Fruit fly (Drosophila melanogaster) whole organism, embryonic: ENCODE results near the gene scrib.
A peak's percentile ranks its signal among the peaks of the same experiment; 100 is the strongest.

Experiments
- ATbp ChIP-seq: fragments of 200-800 bp; sonication (Bioruptor generic); optimal IDR thresholded peaks from 2 replicates; lab custom pipeline; 2017; ENCODE audit warnings: missing biosample characterization, mild to moderate bottlenecking, missing genetic modification characterization, missing genetic modification reagents
- CG11504 ChIP-seq: fragments of 200-800 bp; sonication (Bioruptor generic); optimal IDR thresholded peaks from 3 replicates; lab custom pipeline; 2019; ENCODE audit warnings: missing biosample characterization, mild to moderate bottlenecking, missing genetic modification characterization, moderate library complexity
- CG12659 ChIP-seq: fragments of 200-800 bp; sonication (Bioruptor generic); optimal IDR thresholded peaks from 3 replicates; lab custom pipeline; 2017; ENCODE audit warnings: mild to moderate bottlenecking, missing biosample characterization, missing genetic modification reagents, missing genetic modification characterization
- CG13624 ChIP-seq: fragments of 200-800 bp; sonication (Bioruptor generic); optimal IDR thresholded peaks from 2 replicates; lab custom pipeline; 2016; ENCODE audit warnings: missing biosample characterization, missing genetic modification characterization
- CG14050 ChIP-seq: fragments of 200-800 bp; sonication (Bioruptor generic); IDR thresholded peaks from 3 replicates; pipeline ENCODE4 v1.3.6; 2022; ENCODE audit warnings: missing biosample characterization, missing genetic modification characterization
- CG14860 ChIP-seq: fragments of 200-800 bp; sonication (Bioruptor generic); IDR thresholded peaks from 3 replicates; pipeline ENCODE4 v1.3.6; 2022; ENCODE audit warnings: missing biosample characterization, missing genetic modification characterization; ENCODE audit not compliant: partially characterized antibody
- CG14965 ChIP-seq: fragments of 200-800 bp; sonication (Bioruptor generic); optimal IDR thresholded peaks from 2 replicates; lab custom pipeline; 2016; ENCODE audit warnings: missing biosample characterization, missing genetic modification characterization, borderline replicate concordance
- CG15601 ChIP-seq: fragments of 200-800 bp; sonication (Bioruptor generic); optimal IDR thresholded peaks from 3 replicates; lab custom pipeline; 2019; ENCODE audit warnings: missing biosample characterization, mild to moderate bottlenecking, missing genetic modification characterization, moderate library complexity
- CG1647 ChIP-seq: fragments of 200-800 bp; sonication (Bioruptor generic); optimal IDR thresholded peaks from 3 replicates; lab custom pipeline; 2016; ENCODE audit warnings: missing biosample characterization, missing genetic modification characterization
- CG16813 ChIP-seq: fragments of 200-800 bp; sonication (Bioruptor generic); IDR thresholded peaks from 3 replicates; pipeline ENCODE4 v1.3.6; 2022; ENCODE audit warnings: missing biosample characterization, missing genetic modification characterization; ENCODE audit not compliant: partially characterized antibody
- CG1832 ChIP-seq: fragments of 200-800 bp; sonication (Bioruptor generic); optimal IDR thresholded peaks from 2 replicates; lab custom pipeline; 2017; ENCODE audit warnings: missing biosample characterization, mild to moderate bottlenecking, missing genetic modification characterization, inconsistent platforms
- CG2712 ChIP-seq: fragments of 200-800 bp; optimal IDR thresholded peaks from 3 replicates; lab custom pipeline; 2019; ENCODE audit warnings: missing biosample characterization, mild to moderate bottlenecking, missing genetic modification characterization, moderate library complexity
- CG30020 ChIP-seq: fragments of 200-800 bp; optimal IDR thresholded peaks from 2 replicates; lab custom pipeline; 2019; ENCODE audit warnings: missing biosample characterization, mild to moderate bottlenecking, missing genetic modification characterization, moderate library complexity
- CG5245 ChIP-seq: fragments of 200-800 bp; sonication (Bioruptor generic); optimal IDR thresholded peaks from 3 replicates; lab custom pipeline; 2016; ENCODE audit warnings: missing biosample characterization, missing genetic modification characterization
- CG8478 ChIP-seq: fragments of >200 bp; optimal IDR thresholded peaks from 2 replicates; lab custom pipeline; 2018
- CG9797 ChIP-seq: fragments of 200-800 bp; sonication (Bioruptor generic); optimal IDR thresholded peaks from 3 replicates; lab custom pipeline; 2018; ENCODE audit warnings: missing biosample characterization, mild to moderate bottlenecking, missing genetic modification characterization
- Dbx ChIP-seq: fragments of 200-800 bp; sonication (Bioruptor generic); IDR thresholded peaks from 3 replicates; pipeline ENCODE4 v1.3.6; 2022; ENCODE audit warnings: missing biosample characterization, missing genetic modification characterization
- Dfd ChIP-seq, 2 experiments: fragments of >200 bp; optimal IDR thresholded peaks; 2 replicates each; lab custom pipeline; 2017; ENCODE audit warnings: missing biosample characterization in 2 of 2, missing genetic modification characterization in 2 of 2
- Ets65A ChIP-seq: fragments of 200-800 bp; sonication (Bioruptor generic); peaks from one replicate; lab custom pipeline; 2016; ENCODE audit warnings: missing biosample characterization, missing genetic modification characterization
- Ets97D ChIP-seq: fragments of 200-800 bp; sonication (Bioruptor generic); optimal IDR thresholded peaks from 3 replicates; lab custom pipeline; 2016; ENCODE audit warnings: missing biosample characterization, missing genetic modification characterization
- GATAe ChIP-seq: fragments of 200-800 bp; sonication (Bioruptor generic); conservative IDR thresholded peaks from 2 replicates; pipeline ENCODE4 v1.3.6; 2022; ENCODE audit warnings: missing biosample characterization, missing genetic modification characterization
- Gug ChIP-seq: fragments of 200-800 bp; sonication (Bioruptor generic); IDR thresholded peaks from 4 replicates; pipeline ENCODE4 v1.3.6; 2022; ENCODE audit warnings: missing biosample characterization, missing genetic modification characterization
- Hand ChIP-seq: fragments of 200-800 bp; sonication (Bioruptor generic); optimal IDR thresholded peaks from 2 replicates; lab custom pipeline; 2017; ENCODE audit warnings: mild to moderate bottlenecking, missing biosample characterization, missing genetic modification reagents, missing genetic modification characterization
- Hey ChIP-seq: fragments of 200-800 bp; sonication (Bioruptor generic); optimal IDR thresholded peaks from 3 replicates; lab custom pipeline; 2018; ENCODE audit warnings: missing biosample characterization, mild to moderate bottlenecking, missing genetic modification characterization
- Hmr ChIP-seq: fragments of 200-800 bp; sonication (Bioruptor generic); optimal IDR thresholded peaks from 3 replicates; lab custom pipeline; 2017; ENCODE audit warnings: mild to moderate bottlenecking, missing biosample characterization, missing genetic modification reagents, missing genetic modification characterization
- MESR4 ChIP-seq: fragments of 200-800 bp; sonication (Bioruptor generic); optimal IDR thresholded peaks from 2 replicates; lab custom pipeline; 2018; ENCODE audit warnings: missing biosample characterization, mild to moderate bottlenecking, missing genetic modification characterization, moderate library complexity
- Med ChIP-seq: fragments of 200-800 bp; sonication (Bioruptor generic); peaks from one replicate; lab custom pipeline; 2016; ENCODE audit warnings: missing biosample characterization, missing genetic modification characterization, mild to moderate bottlenecking, inconsistent platforms, moderate library complexity
- Opbp ChIP-seq: fragments of 200-800 bp; sonication (Bioruptor generic); IDR thresholded peaks from 3 replicates; pipeline ENCODE4 v1.3.6; 2022; ENCODE audit warnings: missing biosample characterization, missing genetic modification characterization; ENCODE audit not compliant: partially characterized antibody
- Poxn ChIP-seq: fragments of 200-800 bp; sonication (Bioruptor generic); IDR thresholded peaks from 2 replicates; pipeline ENCODE4 v1.3.6; 2022; ENCODE audit warnings: missing biosample characterization, missing genetic modification characterization
- Side ChIP-seq: fragments of 200-800 bp; sonication (Bioruptor generic); optimal IDR thresholded peaks from 2 replicates; lab custom pipeline; 2016; ENCODE audit warnings: missing biosample characterization, missing genetic modification characterization
- TFAM ChIP-seq: fragments of 200-800 bp; sonication (Bioruptor generic); optimal IDR thresholded peaks from 2 replicates; lab custom pipeline; 2017; ENCODE audit warnings: missing biosample characterization, missing genetic modification characterization, inconsistent platforms
- amos ChIP-seq: fragments of 200-800 bp; sonication (Bioruptor generic); IDR thresholded peaks from 2 replicates; pipeline ENCODE4 v1.3.6; 2022; ENCODE audit warnings: missing biosample characterization, missing genetic modification characterization; ENCODE audit not compliant: partially characterized antibody
- ara ChIP-seq: fragments of 200-800 bp; sonication (Bioruptor generic); IDR thresholded peaks from 2 replicates; pipeline ENCODE4 v1.3.6; 2022; ENCODE audit warnings: missing biosample characterization, missing genetic modification characterization
- ems ChIP-seq: fragments of 200-800 bp; sonication (Bioruptor generic); optimal IDR thresholded peaks from 3 replicates; lab custom pipeline; 2016; ENCODE audit warnings: missing biosample characterization, missing genetic modification characterization
- en ChIP-seq: fragments of 200-800 bp; sonication (Bioruptor generic); optimal IDR thresholded peaks from 2 replicates; lab custom pipeline; 2016; ENCODE audit warnings: missing biosample characterization, missing genetic modification characterization
- gce ChIP-seq: fragments of 200-800 bp; sonication (Bioruptor generic); IDR thresholded peaks from 3 replicates; pipeline ENCODE4 v1.3.6; 2022; ENCODE audit warnings: missing biosample characterization, missing genetic modification characterization
- gfzf ChIP-seq: fragments of 200-800 bp; sonication (Bioruptor generic); optimal IDR thresholded peaks from 2 replicates; lab custom pipeline; 2016; ENCODE audit warnings: missing biosample characterization, mild to moderate bottlenecking, missing genetic modification characterization, moderate library complexity
- hkb ChIP-seq, 2 experiments: fragments of 200-800 bp in 1 of 2; fragments of >200 bp in 1 of 2; sonication (Bioruptor generic) in 1 of 2; IDR thresholded peaks in 1 of 2; optimal IDR thresholded peaks in 1 of 2; 2 replicates each; pipeline versions ENCODE4 v1.3.6 to Lab custom; 2017 to 2022; ENCODE audit warnings: missing biosample characterization in 1 of 2, missing genetic modification characterization in 1 of 2
- ind ChIP-seq: fragments of 200-800 bp; sonication (Bioruptor generic); optimal IDR thresholded peaks from 3 replicates; lab custom pipeline; 2016; ENCODE audit warnings: missing biosample characterization, missing genetic modification characterization
- lola ChIP-seq, 3 experiments: fragments of >200 bp in 2 of 3; fragments of 200-800 bp in 1 of 3; sonication (Bioruptor generic) in 1 of 3; optimal IDR thresholded peaks; 2 replicates each; lab custom pipeline; 2017 to 2019; ENCODE audit warnings: missing biosample characterization in 3 of 3, missing genetic modification characterization in 3 of 3, mild to moderate bottlenecking in 1 of 3, moderate library complexity in 1 of 3
- pita ChIP-seq: fragments of 200-800 bp; sonication (Bioruptor generic); optimal IDR thresholded peaks from 2 replicates; lab custom pipeline; 2017; ENCODE audit warnings: missing biosample characterization, mild to moderate bottlenecking, missing genetic modification characterization
- pros ChIP-seq: fragments of 200-800 bp; sonication (Bioruptor generic); optimal IDR thresholded peaks from 3 replicates; lab custom pipeline; 2019; ENCODE audit warnings: missing biosample characterization, mild to moderate bottlenecking, missing genetic modification characterization, moderate library complexity
- run ChIP-seq: fragments of 200-800 bp; sonication (Bioruptor generic); optimal IDR thresholded peaks from 3 replicates; lab custom pipeline; 2018; ENCODE audit warnings: missing biosample characterization, mild to moderate bottlenecking, missing genetic modification characterization
- slp2 ChIP-seq: fragments of 200-800 bp; sonication (Bioruptor generic); optimal IDR thresholded peaks from 2 replicates; lab custom pipeline; 2016; ENCODE audit warnings: missing biosample characterization, missing genetic modification characterization
- sob ChIP-seq: fragments of 200-800 bp; sonication (Bioruptor generic); IDR thresholded peaks from 2 replicates; pipeline ENCODE4 v1.3.6; 2022; ENCODE audit warnings: missing biosample characterization, missing genetic modification characterization
- tap ChIP-seq: fragments of 200-800 bp; optimal IDR thresholded peaks from 3 replicates; lab custom pipeline; 2019; ENCODE audit warnings: missing biosample characterization, mild to moderate bottlenecking, missing genetic modification characterization, moderate library complexity
- toy ChIP-seq: fragments of 200-800 bp; sonication (Bioruptor generic); IDR thresholded peaks from 2 replicates; pipeline ENCODE4 v1.3.6; 2022; ENCODE audit warnings: missing biosample characterization, missing genetic modification characterization
- unpg ChIP-seq: fragments of 200-800 bp; sonication (Bioruptor generic); optimal IDR thresholded peaks from 3 replicates; lab custom pipeline; 2018; ENCODE audit warnings: missing biosample characterization, mild to moderate bottlenecking, missing genetic modification characterization, moderate library complexity
- wek ChIP-seq: fragments of 200-800 bp; sonication (Bioruptor generic); optimal IDR thresholded peaks from 3 replicates; lab custom pipeline; 2018; ENCODE audit warnings: missing biosample characterization, mild to moderate bottlenecking, missing genetic modification characterization, moderate library complexity

scrib gene

dm6 chr3R:26536110-26536746 lies at the start of gene scrib (continued):
- no peak for TF ChIP-seq run (tag; lab: Kevin White, UChicago)
- TF ChIP-seq CG8478: no peak
- no peak; the same call in 1 of the 2 replicates for TF ChIP-seq GATAe (GFP tag; lab: Robert Waterston, UW)
- TF ChIP-seq unpg: peak; percentile 8
- TF ChIP-seq CG16813 (GFP tag; lab: Robert Waterston, UW): peak; percentile 49; the same call in 2 of the 3 replicates
- TF ChIP-seq CG13624: peak; percentile 69
- no peak for TF ChIP-seq Gug
- peak; percentile 52; the same call in 1 of the 3 replicates for TF ChIP-seq Opbp (GFP tag; lab: Robert Waterston, UW)
- TF ChIP-seq toy: no peak
- TF ChIP-seq gce: no peak; the same call in 2 of the 3 replicates
- TF ChIP-seq slp2: peak; percentile 13
- no peak for TF ChIP-seq hkb (optimal IDR thresholded peaks at IDR 0.05; lab: Kevin White, UChicago)
- TF ChIP-seq hkb (GFP tag; IDR thresholded peaks at IDR 0.05; lab: Robert Waterston, UW): peak; percentile 47
- peak; percentile 3 for TF ChIP-seq ems (GFP tag; lab: Kevin White, UChicago)
- TF ChIP-seq CG1647 (GFP tag; lab: Kevin White, UChicago): peak; percentile 9
- TF ChIP-seq lola (GFP tag; optimal IDR thresholded peaks at IDR 0.05; lab: Kevin White, UChicago): peak in 1 of 3 experiments; percentile 26
- TF ChIP-seq amos (GFP tag; lab: Robert Waterston, UW): peak; percentile 59; the same call in 1 of the 2 replicates
- TF ChIP-seq Ets97D: peak; percentile 93
- TF ChIP-seq Side: peak; percentile 15
- peak; percentile 70 for TF ChIP-seq CG2712
- TF ChIP-seq CG1832 (GFP tag; lab: Kevin White, UChicago): peak; percentile 45
- no peak for TF ChIP-seq en (GFP tag; lab: Kevin White, UChicago)
- TF ChIP-seq CG15601 (tag; lab: Kevin White, UChicago): peak; percentile 65
- TF ChIP-seq pita (GFP tag; lab: Kevin White, UChicago): peak; percentile 81
- no peak for TF ChIP-seq ATbp
- peak; percentile 90 for TF ChIP-seq Ets65A (GFP tag; lab: Kevin White, UChicago)
- TF ChIP-seq Hey (tag; lab: Kevin White, UChicago): no peak
- no peak for TF ChIP-seq TFAM (GFP tag; lab: Kevin White, UChicago)
- no peak for TF ChIP-seq CG14965 (GFP tag; lab: Kevin White, UChicago)
- TF ChIP-seq CG14860 (GFP tag; lab: Robert Waterston, UW): no peak
- TF ChIP-seq Hand (GFP tag; lab: Kevin White, UChicago): no peak
- peak; percentile 20 for TF ChIP-seq CG30020 (tag; lab: Kevin White, UChicago)
- peak; percentile 76 for TF ChIP-seq Hmr (GFP tag; lab: Kevin White, UChicago)
- peak; percentile 48 for TF ChIP-seq MESR4 (GFP tag; lab: Kevin White, UChicago)
- peak; percentile 85 for TF ChIP-seq CG12659 (GFP tag; lab: Kevin White, UChicago)
- peak; percentile 48 for TF ChIP-seq tap (tag; lab: Kevin White, UChicago)
- TF ChIP-seq CG11504 (tag; lab: Kevin White, UChicago): peak; percentile 50
- TF ChIP-seq Dfd (GFP tag; optimal IDR thresholded peaks at IDR 0.05; lab: Kevin White, UChicago): no peak
- peak; percentile 47; the same call in 1 of the 2 replicates for TF ChIP-seq ara (GFP tag; lab: Robert Waterston, UW)
- peak; percentile 91 for TF ChIP-seq Med (GFP tag; lab: Kevin White, UChicago)
- TF ChIP-seq sob (GFP tag; lab: Robert Waterston, UW): peak; percentile 92
- peak; percentile 17 for TF ChIP-seq wek (GFP tag; lab: Kevin White, UChicago)
- peak; percentile 21 for TF ChIP-seq pros (GFP tag; lab: Kevin White, UChicago)
- TF ChIP-seq CG14050 (GFP tag; lab: Robert Waterston, UW): no peak
- no peak for TF ChIP-seq ind
- TF ChIP-seq CG9797 (GFP tag; lab: Kevin White, UChicago): peak; percentile 98
- peak; percentile 99 for TF ChIP-seq gfzf (GFP tag; lab: Kevin White, UChicago)
- TF ChIP-seq Poxn (GFP tag; lab: Robert Waterston, UW): no peak
- peak; percentile 49; the same call in 1 of the 3 replicates for TF ChIP-seq Dbx (GFP tag; lab: Robert Waterston, UW)
- TF ChIP-seq CG5245 (GFP tag; lab: Kevin White, UChicago): no peak
